Worm (Caenorhabditis elegans) whole organism, mixed stage, embryonic: ENCODE data around the gene str-134.

Experiments
- bed-3 ChIP-seq: fragments of 200-800 bp; sonication (Bioruptor generic); optimal IDR thresholded peaks from 3 replicates; lab custom pipeline; 2018; ENCODE audit warnings: mild to moderate bottlenecking, missing genetic modification characterization, moderate library complexity, missing compliant biosample characterization
- blmp-1 ChIP-seq: fragments of 150-350 bp; optimal IDR thresholded peaks from 2 replicates; lab custom pipeline; 2014; ENCODE audit warnings: missing biosample characterization, missing genetic modification characterization
- ceh-43 ChIP-seq: fragments of 200-800 bp; sonication (Bioruptor generic); optimal IDR thresholded peaks from 2 replicates; lab custom pipeline; 2018; ENCODE audit warnings: mild to moderate bottlenecking, missing genetic modification characterization, moderate library complexity, missing compliant biosample characterization
- nhr-28 ChIP-seq: fragments of 150-350 bp; optimal IDR thresholded peaks from 2 replicates; lab custom pipeline; 2014; ENCODE audit warnings: missing biosample characterization, missing genetic modification characterization
- pha-4 ChIP-seq: fragments of 150-350 bp; optimal IDR thresholded peaks from 2 replicates; lab custom pipeline; 2018; ENCODE audit warnings: missing biosample characterization, missing genetic modification reagents, missing genetic modification characterization
- sptf-1 ChIP-seq: sonication (generic microtip); optimal IDR thresholded peaks from 2 replicates; lab custom pipeline; 2017; ENCODE audit warnings: mild to moderate bottlenecking, missing genetic modification characterization, moderate library complexity, missing compliant biosample characterization

- TF ChIP-seq blmp-1 (no peak), nhr-28 (tag; lab: Kevin White, UChicago) (peak; percentile 83), pha-4 (tag; lab: Kevin White, UChicago) (no peak), bed-3 (GFP tag; lab: Kevin White, UChicago) (no peak), ceh-43 (GFP tag; lab: Kevin White, UChicago) (no peak), sptf-1 (tag; lab: Kevin White, UChicago) (no peak)
These were observed 33.8 kb downstream of the str-134 start, which contains the start of gene R09E12.9 for ce11 chrV:777285-777684.
